Worm (Caenorhabditis elegans) whole organism, early embryonic: ENCODE measurements around the gene cyp-14A4.

ENCODE experiments used
- ama-1 ChIP-seq: fragments of 150-350 bp; optimal IDR thresholded peaks from 2 replicates; lab custom pipeline; 2014
- ceh-13 ChIP-seq: fragments of 200-800 bp; sonication (Bioruptor generic); optimal IDR thresholded peaks from 2 replicates; lab custom pipeline; 2018; ENCODE audit warnings: mild to moderate bottlenecking, missing genetic modification characterization, missing compliant biosample characterization
- ceh-36 ChIP-seq: sonication (generic microtip); optimal IDR thresholded peaks from 2 replicates; lab custom pipeline; 2016; ENCODE audit warnings: missing genetic modification characterization, inconsistent platforms, missing compliant biosample characterization
- hmbx-1 ChIP-seq: sonication (generic microtip); optimal IDR thresholded peaks from 2 replicates; lab custom pipeline; 2016; ENCODE audit warnings: mild to moderate bottlenecking, missing genetic modification characterization, missing compliant biosample characterization
- hmg-4 ChIP-seq: fragments of 200-800 bp; sonication (Bioruptor generic); optimal IDR thresholded peaks from 2 replicates; lab custom pipeline; 2018; ENCODE audit warnings: mild to moderate bottlenecking, missing genetic modification characterization, missing compliant biosample characterization
- hnd-1 ChIP-seq: sonication (generic microtip); optimal IDR thresholded peaks from 2 replicates; lab custom pipeline; 2016; ENCODE audit warnings: missing genetic modification characterization, missing compliant biosample characterization
- tbx-37 ChIP-seq: fragments of 200-800 bp; sonication (Bioruptor generic); conservative IDR thresholded peaks from 2 replicates; pipeline ENCODE4 v1.3.6; 2022; ENCODE audit warnings: missing genetic modification reagents, missing genetic modification characterization, missing compliant biosample characterization

DNA sequence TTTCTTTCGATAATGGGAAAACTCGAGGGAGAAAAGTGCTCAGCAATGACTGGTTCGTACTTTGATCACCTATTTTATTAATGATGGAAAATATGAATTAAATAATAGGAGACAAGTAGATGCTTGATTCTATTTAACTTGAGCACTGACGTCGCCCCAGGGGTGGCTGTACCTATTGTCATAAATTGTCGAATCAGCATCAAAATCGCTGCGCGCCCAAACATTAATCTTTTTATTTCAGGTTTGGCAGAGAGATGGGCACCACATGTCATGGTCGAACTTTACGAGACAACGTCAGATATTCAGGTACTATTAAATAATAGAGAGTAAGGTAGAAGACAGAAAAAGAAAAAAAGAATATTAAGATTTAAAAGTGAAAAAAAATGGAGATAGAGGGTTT is 40.3 kb upstream of the cyp-14A4 start:
- TF ChIP-seq ceh-36 (no peak), hmbx-1 (tag; lab: Kevin White, UChicago) (no peak), tbx-37 (GFP tag; lab: Robert Waterston, UW) (no peak), hmg-4 (no peak), ceh-13 (GFP tag; lab: Kevin White, UChicago) (no peak), ama-1 (lab: Kevin White, UChicago) (no peak), hnd-1 (no peak)
